Fruit fly (Drosophila melanogaster) whole organism, embryonic: Measurements from ENCODE around the gene CG10164.

Experiments used
- Abd-B ChIP-seq: fragments of 200-800 bp; sonication (Bioruptor generic); optimal IDR thresholded peaks from 2 replicates; lab custom pipeline; 2018; ENCODE audit warnings: missing biosample characterization, mild to moderate bottlenecking, missing genetic modification characterization, moderate library complexity
- Ada2b ChIP-seq: fragments of 200-800 bp; sonication (Bioruptor generic); IDR thresholded peaks from 2 replicates; pipeline ENCODE4 v1.3.6; 2022; ENCODE audit warnings: missing biosample characterization, missing genetic modification characterization
- Adf1 ChIP-seq: fragments of 200-800 bp; sonication (Bioruptor generic); IDR thresholded peaks from 2 replicates; pipeline ENCODE4 v1.3.6; 2022; ENCODE audit warnings: missing biosample characterization, missing genetic modification characterization
- Bdp1 ChIP-seq: fragments of 200-800 bp; sonication (Bioruptor generic); optimal IDR thresholded peaks from 3 replicates; lab custom pipeline; 2016; ENCODE audit warnings: missing biosample characterization, missing genetic modification characterization
- Bteb2 ChIP-seq: fragments of 200-800 bp; sonication (Bioruptor generic); optimal IDR thresholded peaks from 2 replicates; lab custom pipeline; 2016; ENCODE audit warnings: missing biosample characterization, missing genetic modification characterization
- CG10565 ChIP-seq: fragments of 200-800 bp; sonication (Bioruptor generic); optimal IDR thresholded peaks from 3 replicates; lab custom pipeline; 2016; ENCODE audit warnings: missing biosample characterization, mild to moderate bottlenecking, missing genetic modification characterization
- CG12071 ChIP-seq: fragments of 200-800 bp; sonication (Bioruptor generic); optimal IDR thresholded peaks from 3 replicates; lab custom pipeline; 2018; ENCODE audit warnings: missing biosample characterization, mild to moderate bottlenecking, missing genetic modification characterization
- CG13424 ChIP-seq: fragments of 200-800 bp; sonication (Bioruptor generic); optimal IDR thresholded peaks from 2 replicates; lab custom pipeline; 2019; ENCODE audit warnings: missing biosample characterization, mild to moderate bottlenecking, missing genetic modification characterization, moderate library complexity
- CG14014 ChIP-seq: fragments of 200-800 bp; sonication (Bioruptor generic); IDR thresholded peaks from 2 replicates; pipeline ENCODE4 v1.3.6; 2022; ENCODE audit warnings: missing biosample characterization, missing genetic modification characterization
- CG15073 ChIP-seq: fragments of 200-800 bp; sonication (Bioruptor generic); optimal IDR thresholded peaks from 2 replicates; lab custom pipeline; 2016; ENCODE audit warnings: missing biosample characterization, missing genetic modification characterization
- CG18764 ChIP-seq: fragments of 200-800 bp; sonication (Bioruptor generic); optimal IDR thresholded peaks from 3 replicates; lab custom pipeline; 2016; ENCODE audit warnings: missing biosample characterization, missing genetic modification characterization
- CG2875 ChIP-seq: fragments of 200-800 bp; sonication (Bioruptor generic); optimal IDR thresholded peaks from 2 replicates; lab custom pipeline; 2017; ENCODE audit warnings: missing biosample characterization, mild to moderate bottlenecking, missing genetic modification characterization, missing genetic modification reagents
- CG31224 ChIP-seq: fragments of 200-800 bp; sonication (Bioruptor generic); IDR thresholded peaks from 2 replicates; pipeline ENCODE4 v1.3.6; 2022; ENCODE audit warnings: missing biosample characterization, missing genetic modification characterization
- CG34422 ChIP-seq: fragments of 200-800 bp; sonication (Bioruptor generic); IDR thresholded peaks from 3 replicates; pipeline ENCODE4 v1.3.6; 2022; ENCODE audit warnings: missing biosample characterization, missing genetic modification characterization
- CG3847 ChIP-seq: fragments of 200-800 bp; sonication (Bioruptor generic); IDR thresholded peaks from 2 replicates; pipeline ENCODE4 v1.3.6; 2022; ENCODE audit warnings: missing biosample characterization, missing genetic modification characterization
- CG6791 ChIP-seq: fragments of 200-800 bp; sonication (Bioruptor generic); IDR thresholded peaks from 3 replicates; pipeline ENCODE4 v1.3.6; 2022; ENCODE audit warnings: missing biosample characterization, missing genetic modification characterization; ENCODE audit not compliant: partially characterized antibody
- CG7786 ChIP-seq: fragments of 200-800 bp; sonication (Bioruptor generic); optimal IDR thresholded peaks from 2 replicates; lab custom pipeline; 2016; ENCODE audit warnings: missing biosample characterization, missing genetic modification characterization
- CG7987 ChIP-seq: fragments of 200-800 bp; sonication (Bioruptor generic); optimal IDR thresholded peaks from 2 replicates; lab custom pipeline; 2018; ENCODE audit warnings: missing biosample characterization, mild to moderate bottlenecking, missing genetic modification characterization, moderate library complexity
- CG8290 ChIP-seq, 3 experiments: fragments of 200-800 bp; sonication (Bioruptor generic); optimal IDR thresholded peaks; 2 replicates each; lab custom pipeline; 2016 to 2019; ENCODE audit warnings: missing biosample characterization in 3 of 3, missing genetic modification characterization in 3 of 3, mild to moderate bottlenecking in 2 of 3, moderate library complexity in 1 of 3
- Fer1 ChIP-seq: fragments of 200-800 bp; sonication (Bioruptor generic); optimal IDR thresholded peaks from 2 replicates; lab custom pipeline; 2017; ENCODE audit warnings: missing biosample characterization, mild to moderate bottlenecking, missing genetic modification characterization
- Fer3 ChIP-seq: fragments of 200-800 bp; sonication (Bioruptor generic); optimal IDR thresholded peaks from 2 replicates; lab custom pipeline; 2018; ENCODE audit warnings: missing biosample characterization, mild to moderate bottlenecking, missing genetic modification characterization, moderate library complexity
- Hsf ChIP-seq: fragments of 200-800 bp; sonication (Bioruptor generic); optimal IDR thresholded peaks from 3 replicates; lab custom pipeline; 2016; ENCODE audit warnings: missing biosample characterization, missing genetic modification characterization
- MBD-R2 ChIP-seq: fragments of 200-800 bp; sonication (Bioruptor generic); IDR thresholded peaks from 2 replicates; pipeline ENCODE4 v1.3.6; 2022; ENCODE audit warnings: missing biosample characterization, missing genetic modification characterization
- Mad ChIP-seq: fragments of 200-800 bp; sonication (Bioruptor generic); optimal IDR thresholded peaks from 2 replicates; lab custom pipeline; 2016; ENCODE audit warnings: missing biosample characterization, missing genetic modification characterization
- Max ChIP-seq: fragments of 200-800 bp; sonication (Bioruptor generic); optimal IDR thresholded peaks from 2 replicates; lab custom pipeline; 2016; ENCODE audit warnings: missing biosample characterization, mild to moderate bottlenecking, missing genetic modification characterization
- Rfx ChIP-seq: fragments of 200-800 bp; sonication (Bioruptor generic); IDR thresholded peaks from 2 replicates; pipeline ENCODE4 v1.3.6; 2022; ENCODE audit warnings: missing biosample characterization, missing genetic modification characterization
- Sox100B ChIP-seq: fragments of 200-800 bp; sonication (Bioruptor generic); optimal IDR thresholded peaks from 3 replicates; lab custom pipeline; 2018; ENCODE audit warnings: missing biosample characterization, mild to moderate bottlenecking, missing genetic modification characterization
- Tbp ChIP-seq: fragments of >200 bp; optimal IDR thresholded peaks from 2 replicates; lab custom pipeline; 2018; ENCODE audit warnings: missing biosample characterization, missing genetic modification characterization
- YL-1 ChIP-seq: fragments of 200-800 bp; sonication (Bioruptor generic); optimal IDR thresholded peaks from 3 replicates; lab custom pipeline; 2017; ENCODE audit warnings: missing biosample characterization, mild to moderate bottlenecking, missing genetic modification characterization
- chinmo ChIP-seq: fragments of 200-800 bp; sonication (Bioruptor generic); IDR thresholded peaks from 4 replicates; pipeline ENCODE4 v1.3.6; 2022; ENCODE audit warnings: missing biosample characterization, missing genetic modification characterization; ENCODE audit not compliant: partially characterized antibody
- ems ChIP-seq: fragments of 200-800 bp; sonication (Bioruptor generic); optimal IDR thresholded peaks from 3 replicates; lab custom pipeline; 2016; ENCODE audit warnings: missing biosample characterization, missing genetic modification characterization
- ewg ChIP-seq: fragments of 200-800 bp; sonication (Bioruptor generic); optimal IDR thresholded peaks from 3 replicates; lab custom pipeline; 2017; ENCODE audit warnings: mild to moderate bottlenecking, missing biosample characterization, missing genetic modification reagents, missing genetic modification characterization
- fd3F ChIP-seq: fragments of 200-800 bp; sonication (Bioruptor generic); optimal IDR thresholded peaks from 2 replicates; lab custom pipeline; 2018; ENCODE audit warnings: missing biosample characterization, mild to moderate bottlenecking, missing genetic modification characterization, moderate library complexity
- fd64A ChIP-seq: fragments of 200-800 bp; sonication (Bioruptor generic); optimal IDR thresholded peaks from 3 replicates; lab custom pipeline; 2018; ENCODE audit warnings: missing biosample characterization, mild to moderate bottlenecking, missing genetic modification characterization
- gcm2 ChIP-seq: fragments of 200-800 bp; sonication (Bioruptor generic); optimal IDR thresholded peaks from 2 replicates; lab custom pipeline; 2016; ENCODE audit warnings: missing biosample characterization, missing genetic modification characterization
- gem ChIP-seq: fragments of 200-800 bp; sonication (Bioruptor generic); optimal IDR thresholded peaks from 2 replicates; lab custom pipeline; 2019; ENCODE audit warnings: missing biosample characterization, mild to moderate bottlenecking, missing genetic modification characterization, moderate library complexity
- gro ChIP-seq: fragments of 200-800 bp; sonication (Bioruptor generic); optimal IDR thresholded peaks from 2 replicates; lab custom pipeline; 2016; ENCODE audit warnings: missing biosample characterization, missing genetic modification characterization
- gt ChIP-seq: fragments of 200-800 bp; sonication (Bioruptor generic); IDR thresholded peaks from 2 replicates; pipeline ENCODE4 v1.3.6; 2022; ENCODE audit warnings: missing biosample characterization, missing genetic modification characterization
- hb ChIP-seq: fragments of 200-800 bp; sonication (Bioruptor generic); IDR thresholded peaks from 3 replicates; pipeline ENCODE4 v1.3.6; 2022; ENCODE audit warnings: missing biosample characterization, missing genetic modification characterization; ENCODE audit not compliant: partially characterized antibody
- lmd ChIP-seq: fragments of 200-800 bp; sonication (Bioruptor generic); IDR thresholded peaks from 2 replicates; pipeline ENCODE4 v1.3.6; 2022; ENCODE audit warnings: missing biosample characterization, missing genetic modification characterization
- mam ChIP-seq: fragments of 200-800 bp; sonication (Bioruptor generic); optimal IDR thresholded peaks from 3 replicates; lab custom pipeline; 2016; ENCODE audit warnings: missing biosample characterization, missing genetic modification characterization
- nerfin-2 ChIP-seq: fragments of 200-800 bp; sonication (Bioruptor generic); IDR thresholded peaks from 2 replicates; pipeline ENCODE4 v1.3.6; 2022; ENCODE audit warnings: missing biosample characterization, missing genetic modification characterization; ENCODE audit not compliant: partially characterized antibody
- pb ChIP-seq: fragments of 200-800 bp; sonication (Bioruptor generic); optimal IDR thresholded peaks from 3 replicates; lab custom pipeline; 2016; ENCODE audit warnings: missing biosample characterization, missing genetic modification characterization
- peb ChIP-seq: fragments of 200-800 bp; sonication (Bioruptor generic); IDR thresholded peaks from 2 replicates; pipeline ENCODE4 v1.3.6; 2022; ENCODE audit warnings: missing biosample characterization, missing genetic modification characterization
- psq ChIP-seq: fragments of 200-800 bp; sonication (Bioruptor generic); optimal IDR thresholded peaks from 2 replicates; lab custom pipeline; 2017; ENCODE audit warnings: missing biosample characterization, missing genetic modification characterization
- seq ChIP-seq: fragments of 200-800 bp; sonication (Bioruptor generic); IDR thresholded peaks from 2 replicates; pipeline ENCODE4 v1.3.6; 2022; ENCODE audit warnings: missing biosample characterization, missing genetic modification characterization
- tap ChIP-seq: fragments of 200-800 bp; optimal IDR thresholded peaks from 3 replicates; lab custom pipeline; 2019; ENCODE audit warnings: missing biosample characterization, mild to moderate bottlenecking, missing genetic modification characterization, moderate library complexity
- ttk ChIP-seq: fragments of 200-800 bp; sonication (Bioruptor generic); IDR thresholded peaks from 2 replicates; pipeline ENCODE4 v2.1.2; 2022; ENCODE audit warnings: missing biosample characterization, missing genetic modification characterization
- unc-4 ChIP-seq: fragments of 200-800 bp; sonication (Bioruptor generic); IDR thresholded peaks from 2 replicates; pipeline ENCODE4 v1.3.6; 2022; ENCODE audit warnings: missing biosample characterization, missing genetic modification characterization; ENCODE audit not compliant: partially characterized antibody
- unpg ChIP-seq: fragments of 200-800 bp; sonication (Bioruptor generic); optimal IDR thresholded peaks from 3 replicates; lab custom pipeline; 2018; ENCODE audit warnings: missing biosample characterization, mild to moderate bottlenecking, missing genetic modification characterization, moderate library complexity
- zf30C ChIP-seq: fragments of 200-800 bp; sonication (Bioruptor generic); optimal IDR thresholded peaks from 3 replicates; lab custom pipeline; 2018; ENCODE audit warnings: missing biosample characterization, mild to moderate bottlenecking, missing genetic modification characterization

Gene CG10164

DNA sequence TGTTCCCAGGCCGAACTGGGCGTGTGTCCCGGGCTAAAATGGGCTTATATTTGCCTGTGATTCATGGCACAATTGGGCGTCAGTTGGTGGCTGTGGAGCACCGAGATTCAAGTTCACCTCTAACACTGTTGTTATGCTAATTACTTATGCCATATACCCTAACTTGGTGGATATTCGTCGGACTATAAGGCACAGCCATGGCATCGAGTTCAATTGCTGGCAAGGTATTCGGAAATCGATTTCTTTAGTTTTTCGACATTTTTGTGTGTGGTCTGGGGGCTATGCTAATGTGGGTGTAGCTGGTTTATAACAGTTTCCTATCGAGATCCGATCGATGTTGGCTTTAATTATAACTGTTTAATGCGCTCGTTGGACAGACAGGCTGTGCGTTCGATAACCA, 30.7 kb downstream of the CG10164 start (continued):
- TF ChIP-seq lmd (GFP tag; lab: Robert Waterston, UW), result peak; percentile 25; the same call in 1 of the 2 replicates
- no peak for TF ChIP-seq gt (GFP tag; lab: Robert Waterston, UW)
- no peak for TF ChIP-seq CG31224
- no peak for TF ChIP-seq zf30C (GFP tag; lab: Kevin White, UChicago)
- no peak for TF ChIP-seq Bteb2 (GFP tag; lab: Kevin White, UChicago)
- TF ChIP-seq ewg (GFP tag; lab: Kevin White, UChicago), result no peak
- TF ChIP-seq peb (GFP tag; lab: Robert Waterston, UW), result no peak
- TF ChIP-seq chinmo (GFP tag; lab: Robert Waterston, UW), result 0 out of 4 replicates have a peak, but pooled peaks have one; percentile 65
- TF ChIP-seq Fer1 (GFP tag; lab: Kevin White, UChicago), result no peak
- TF ChIP-seq Fer3 (tag; lab: Kevin White, UChicago), result peak; percentile 29
- TF ChIP-seq hb, result no peak
- no peak for TF ChIP-seq nerfin-2 (GFP tag; lab: Robert Waterston, UW)
- no peak for TF ChIP-seq Abd-B (GFP tag; lab: Kevin White, UChicago)
- TF ChIP-seq CG7786 (GFP tag; lab: Kevin White, UChicago), result no peak
- TF ChIP-seq fd3F (GFP tag; lab: Kevin White, UChicago), result no peak
- TF ChIP-seq ems (GFP tag; lab: Kevin White, UChicago), result no peak
- TF ChIP-seq Adf1 (GFP tag; lab: Robert Waterston, UW), result no peak
- no peak for TF ChIP-seq unpg
- TF ChIP-seq CG34422 (GFP tag; lab: Robert Waterston, UW), result no peak
- no peak for TF ChIP-seq gcm2
- no peak for TF ChIP-seq CG18764
- TF ChIP-seq Tbp (GFP tag; lab: Kevin White, UChicago), result no peak
- TF ChIP-seq unc-4 (GFP tag; lab: Robert Waterston, UW), result no peak
- no peak for TF ChIP-seq psq (GFP tag; lab: Kevin White, UChicago)
- no peak for TF ChIP-seq CG7987 (GFP tag; lab: Kevin White, UChicago)
- TF ChIP-seq Ada2b (GFP tag; lab: Robert Waterston, UW), result no peak
- no peak for TF ChIP-seq Sox100B (GFP tag; lab: Kevin White, UChicago)
- TF ChIP-seq Rfx (GFP tag; lab: Robert Waterston, UW), result peak; percentile 74
- TF ChIP-seq fd64A (GFP tag; lab: Kevin White, UChicago), result no peak
- TF ChIP-seq ttk (GFP tag; lab: Robert Waterston, UW), result 0 out of 2 replicates have a peak, but pooled peaks have one; percentile 35
- peak; percentile 7 for TF ChIP-seq mam (GFP tag; lab: Kevin White, UChicago)
- no peak for TF ChIP-seq CG10565
- no peak for TF ChIP-seq Bdp1 (GFP tag; lab: Kevin White, UChicago)
- no peak for TF ChIP-seq tap (tag; lab: Kevin White, UChicago)
- TF ChIP-seq CG14014 (GFP tag; lab: Robert Waterston, UW), result peak; percentile 54; the same call in 1 of the 2 replicates
- TF ChIP-seq gem (tag; lab: Kevin White, UChicago), result no peak
- TF ChIP-seq Hsf (GFP tag; lab: Kevin White, UChicago), result no peak
- TF ChIP-seq YL-1, result no peak
- no peak for TF ChIP-seq seq (GFP tag; lab: Robert Waterston, UW)
- peak; percentile 28 for TF ChIP-seq pb (GFP tag; lab: Kevin White, UChicago)
- peak; percentile 22 for TF ChIP-seq CG12071 (GFP tag; lab: Kevin White, UChicago)
- peak; percentile 8 for TF ChIP-seq CG13424 (tag; lab: Kevin White, UChicago)
- no peak for TF ChIP-seq CG6791
- TF ChIP-seq CG2875 (GFP tag; lab: Kevin White, UChicago), result no peak
- TF ChIP-seq CG15073 (GFP tag; lab: Kevin White, UChicago), result no peak
- TF ChIP-seq Mad (GFP tag; lab: Kevin White, UChicago), result no peak
- TF ChIP-seq gro (GFP tag; lab: Kevin White, UChicago), result no peak
- no peak for TF ChIP-seq MBD-R2 (GFP tag; lab: Robert Waterston, UW)
- TF ChIP-seq Max (GFP tag; lab: Kevin White, UChicago), result no peak
- TF ChIP-seq CG8290 (GFP tag; optimal IDR thresholded peaks at IDR 0.05; lab: Kevin White, UChicago), result no peak
- TF ChIP-seq CG8290 (tag; optimal IDR thresholded peaks at IDR 0.05; lab: Kevin White, UChicago), result peak in 1 of 2 experiments; percentile 44
- no peak for TF ChIP-seq CG3847 (GFP tag; lab: Robert Waterston, UW)
